Worm (Caenorhabditis elegans) whole organism, young adult: ENCODE results near the gene oac-55.
A peak's percentile ranks its signal among the peaks of the same experiment; 100 is the strongest.

Experiments
- C17E4.6 ChIP-seq: fragments of 200-800 bp; sonication (Bioruptor generic); IDR thresholded peaks from 2 replicates; pipeline ENCODE4 v1.3.6; 2022; ENCODE audit warnings: missing genetic modification reagents, missing genetic modification characterization, missing compliant biosample characterization
- F22D6.2 ChIP-seq: sonication (generic microtip); optimal IDR thresholded peaks from 2 replicates; lab custom pipeline; 2016; ENCODE audit warnings: mild to moderate bottlenecking, missing genetic modification characterization, missing compliant biosample characterization
- F23B12.7 ChIP-seq: sonication (generic microtip); optimal IDR thresholded peaks from 2 replicates; lab custom pipeline; 2017; ENCODE audit warnings: missing genetic modification characterization, mild to moderate bottlenecking, missing compliant biosample characterization, antibody characterized with exemption, moderate library complexity; ENCODE audit not compliant: insufficient read depth
- F39B2.1 ChIP-seq: fragments of 200-800 bp; sonication (Bioruptor generic); IDR thresholded peaks from 2 replicates; pipeline ENCODE4 v1.3.6; 2022; ENCODE audit warnings: missing genetic modification reagents, missing genetic modification characterization, missing compliant biosample characterization
- T07F8.4 ChIP-seq: sonication (generic microtip); optimal IDR thresholded peaks from 2 replicates; lab custom pipeline; 2016; ENCODE audit warnings: mild to moderate bottlenecking, missing genetic modification characterization, moderate library complexity, missing compliant biosample characterization
- Y53G8AR.9 ChIP-seq: fragments of 200-800 bp; sonication (Bioruptor generic); conservative IDR thresholded peaks from 2 replicates; pipeline ENCODE4 v1.3.6; 2022; ENCODE audit warnings: missing genetic modification reagents, missing genetic modification characterization, missing compliant biosample characterization
- Y79H2A.3 ChIP-seq: fragments of 200-800 bp; sonication (Bioruptor generic); conservative IDR thresholded peaks from 2 replicates; pipeline ENCODE4 v1.3.6; 2022; ENCODE audit warnings: missing genetic modification reagents, missing genetic modification characterization, missing compliant biosample characterization
- Y95B8A.8 ChIP-seq: fragments of 200-800 bp; sonication (Bioruptor generic); IDR thresholded peaks from 2 replicates; pipeline ENCODE4 v1.3.6; 2022; ENCODE audit warnings: missing genetic modification reagents, missing genetic modification characterization, missing compliant biosample characterization
- aptf-2 ChIP-seq: fragments of 200-800 bp; sonication (Bioruptor generic); conservative IDR thresholded peaks from 2 replicates; pipeline ENCODE4 v1.3.6; 2022; ENCODE audit warnings: missing genetic modification reagents, missing genetic modification characterization, missing compliant biosample characterization
- attf-6 ChIP-seq: fragments of 200-800 bp; sonication (Bioruptor generic); IDR thresholded peaks from 2 replicates; pipeline ENCODE4 v1.3.6; 2022; ENCODE audit warnings: missing genetic modification reagents, missing genetic modification characterization, missing compliant biosample characterization
- cebp-2 ChIP-seq: fragments of 200-800 bp; sonication (Bioruptor generic); IDR thresholded peaks from 2 replicates; pipeline ENCODE4 v1.3.6; 2022; ENCODE audit warnings: missing genetic modification characterization, missing compliant biosample characterization
- ceh-91 ChIP-seq: fragments of 200-800 bp; sonication (Bioruptor generic); IDR thresholded peaks from 2 replicates; pipeline ENCODE4 v1.3.6; 2022; ENCODE audit warnings: missing genetic modification reagents, missing genetic modification characterization, missing compliant biosample characterization
- dox-1 ChIP-seq: fragments of 200-800 bp; sonication (Bioruptor generic); IDR thresholded peaks from 2 replicates; pipeline ENCODE4 v1.3.6; 2022; ENCODE audit warnings: missing genetic modification reagents, missing genetic modification characterization, missing compliant biosample characterization
- dpl-1 ChIP-seq: fragments of 150-350 bp; optimal IDR thresholded peaks from 2 replicates; lab custom pipeline; 2014; ENCODE audit warnings: missing biosample characterization, missing genetic modification reagents, missing genetic modification characterization
- efl-1 ChIP-seq: fragments of 150-350 bp; optimal IDR thresholded peaks from 2 replicates; lab custom pipeline; 2014; ENCODE audit warnings: missing biosample characterization, missing genetic modification reagents, missing genetic modification characterization
- egl-44 ChIP-seq: fragments of 200-800 bp; sonication (Bioruptor generic); IDR thresholded peaks from 2 replicates; pipeline ENCODE4 v1.3.6; 2022; ENCODE audit warnings: missing genetic modification reagents, missing genetic modification characterization, missing compliant biosample characterization
- egrh-3 ChIP-seq: fragments of 200-800 bp; sonication (Bioruptor generic); IDR thresholded peaks from 2 replicates; pipeline ENCODE4 v1.3.6; 2022; ENCODE audit warnings: missing genetic modification reagents, missing genetic modification characterization, missing compliant biosample characterization
- ekl-4 ChIP-seq: fragments of 200-800 bp; sonication (Bioruptor generic); IDR thresholded peaks from 2 replicates; pipeline ENCODE4 v1.3.6; 2022; ENCODE audit warnings: missing genetic modification reagents, missing genetic modification characterization, missing compliant biosample characterization
- gei-17 ChIP-seq: fragments of 200-800 bp; sonication (Bioruptor generic); optimal IDR thresholded peaks from 2 replicates; lab custom pipeline; 2018; ENCODE audit warnings: mild to moderate bottlenecking, missing genetic modification characterization, missing compliant biosample characterization
- hlh-12 ChIP-seq: sonication (generic microtip); optimal IDR thresholded peaks from 2 replicates; lab custom pipeline; 2016; ENCODE audit warnings: missing genetic modification characterization, missing compliant biosample characterization
- hmg-1.2 ChIP-seq: fragments of 200-800 bp; sonication (Bioruptor generic); IDR thresholded peaks from 2 replicates; pipeline ENCODE4 v1.3.6; 2022; ENCODE audit warnings: missing genetic modification reagents, missing genetic modification characterization, missing compliant biosample characterization
- hrde-1 ChIP-seq: sonication (generic microtip); optimal IDR thresholded peaks from 2 replicates; lab custom pipeline; 2016; ENCODE audit warnings: missing genetic modification characterization, mild to moderate bottlenecking, missing compliant biosample characterization, moderate library complexity, missing genotype, missing genetic modification reagents, borderline replicate concordance
- hsf-1 ChIP-seq: fragments of 200-800 bp; sonication (Bioruptor generic); IDR thresholded peaks from 2 replicates; pipeline ENCODE4 v1.3.6; 2022; ENCODE audit warnings: missing genetic modification reagents, missing genetic modification characterization, missing compliant biosample characterization
- lin-35 ChIP-seq, 3 experiments: fragments of 150-350 bp in 2 of 3; sonication (generic microtip) in 1 of 3; optimal IDR thresholded peaks; 2 replicates each; lab custom pipeline; 2014 to 2018; ENCODE audit warnings: missing biosample characterization in 3 of 3, missing genetic modification characterization in 3 of 3, missing genetic modification reagents in 3 of 3
- madf-6 ChIP-seq: fragments of 200-800 bp; sonication (Bioruptor generic); IDR thresholded peaks from 2 replicates; pipeline ENCODE4 v1.3.6; 2022; ENCODE audit warnings: missing genetic modification reagents, missing genetic modification characterization, missing compliant biosample characterization
- mel-28 ChIP-seq: sonication (generic microtip); optimal IDR thresholded peaks from 2 replicates; lab custom pipeline; 2016; ENCODE audit warnings: borderline replicate concordance, mild to moderate bottlenecking, missing genetic modification characterization, missing compliant biosample characterization
- mxl-1 ChIP-seq: sonication (generic microtip); optimal IDR thresholded peaks from 2 replicates; lab custom pipeline; 2016; ENCODE audit warnings: missing genetic modification characterization, missing compliant biosample characterization
- nfyb-1 ChIP-seq: fragments of 200-800 bp; sonication (Bioruptor generic); IDR thresholded peaks from 2 replicates; pipeline ENCODE4 v1.3.6; 2022; ENCODE audit warnings: missing genetic modification reagents, missing genetic modification characterization, missing compliant biosample characterization
- nhr-120 ChIP-seq: fragments of 200-800 bp; sonication (Bioruptor generic); IDR thresholded peaks from 2 replicates; pipeline ENCODE4 v1.3.6; 2022; ENCODE audit warnings: missing genetic modification characterization, missing compliant biosample characterization
- nhr-80 ChIP-seq: sonication (generic microtip); optimal IDR thresholded peaks from 2 replicates; lab custom pipeline; 2016; ENCODE audit warnings: missing genetic modification characterization, missing compliant biosample characterization
- rec-8 ChIP-seq, 2 experiments: sonication (generic microtip); optimal IDR thresholded peaks; 2 replicates each; lab custom pipeline; 2016; ENCODE audit warnings: mild to moderate bottlenecking in 2 of 2, missing genetic modification characterization in 2 of 2, missing genetic modification reagents in 2 of 2, missing genotype in 2 of 2, missing biosample characterization in 1 of 2, missing compliant biosample characterization in 1 of 2, moderate library complexity in 1 of 2
- xnd-1 ChIP-seq: sonication (generic microtip); optimal IDR thresholded peaks from 2 replicates; lab custom pipeline; 2016; ENCODE audit warnings: missing genotype, missing genetic modification reagents, missing genetic modification characterization, missing compliant biosample characterization
- zfh-2 ChIP-seq: fragments of 200-800 bp; sonication (Bioruptor generic); conservative IDR thresholded peaks from 2 replicates; pipeline ENCODE4 v1.3.6; 2022; ENCODE audit warnings: missing genetic modification reagents, missing genetic modification characterization, missing compliant biosample characterization
- ztf-18 ChIP-seq: sonication (generic microtip); optimal IDR thresholded peaks from 2 replicates; lab custom pipeline; 2016; ENCODE audit warnings: missing genotype, mild to moderate bottlenecking, missing genetic modification characterization, missing compliant biosample characterization
- ztf-26 ChIP-seq: sonication (generic microtip); optimal IDR thresholded peaks from 2 replicates; lab custom pipeline; 2017; ENCODE audit warnings: missing genetic modification characterization, missing compliant biosample characterization
- ztf-28 ChIP-seq: fragments of 200-800 bp; sonication (Bioruptor generic); IDR thresholded peaks from 2 replicates; pipeline ENCODE4 v1.3.6; 2022; ENCODE audit warnings: missing genetic modification reagents, missing genetic modification characterization, missing compliant biosample characterization

oac-55 gene

ce11 chrV:3768270-3768669 lies 7.3 kb downstream of the oac-55 start, which contains the start of gene R08E5.4 (continued):
- TF ChIP-seq madf-6 (GFP tag; lab: Robert Waterston, UW) (no peak), ekl-4 (GFP tag; lab: Robert Waterston, UW) (no peak)

- TF ChIP-seq dpl-1 (GFP tag; lab: Kevin White, UChicago) (no peak), hrde-1 (tag; lab: Kevin White, UChicago) (no peak), attf-6 (GFP tag; lab: Robert Waterston, UW) (no peak), F39B2.1 (GFP tag; lab: Robert Waterston, UW) (no peak), C17E4.6 (GFP tag; lab: Robert Waterston, UW) (no peak), xnd-1 (tag; lab: Kevin White, UChicago) (no peak), ztf-18 (tag; lab: Kevin White, UChicago) (no peak), ztf-26 (no peak), Y79H2A.3 (no peak), F23B12.7 (tag; lab: Kevin White, UChicago) (no peak), ceh-91 (GFP tag; lab: Robert Waterston, UW) (no peak), rec-8 (tag; optimal IDR thresholded peaks at IDR 0.05; lab: Kevin White, UChicago) (no peak)
Measured at ce11 chrV:3771437-3772256, 10.7 kb downstream of the oac-55 start, which contains the start of the genes R08E5.1 and rips-1. Gene R08E5.1, minus strand, starts transcription at chrV:3771518. Gene rips-1, plus strand, starts transcription at chrV:3772021.

- TF ChIP-seq T07F8.4 (tag; lab: Kevin White, UChicago) (no peak), nfyb-1 (GFP tag; lab: Robert Waterston, UW) (no peak), Y53G8AR.9 (GFP tag; lab: Robert Waterston, UW) (0 out of 2 replicates have a peak, but pooled peaks have one; percentile 20), Y95B8A.8 (GFP tag; lab: Robert Waterston, UW) (no peak), Y79H2A.3 (no peak), lin-35 (GFP tag; optimal IDR thresholded peaks at IDR 0.05; lab: Kevin White, UChicago) (no peak), zfh-2 (GFP tag; lab: Robert Waterston, UW) (peak; percentile 80), nhr-80 (tag; lab: Kevin White, UChicago) (no peak), mxl-1 (no peak), aptf-2 (GFP tag; lab: Robert Waterston, UW) (no peak), hmg-1.2 (no peak), gei-17 (GFP tag; lab: Kevin White, UChicago) (no peak)
Measured at ce11 chrV:3773618-3774017, 12.7 kb downstream of the oac-55 start.

DNA sequence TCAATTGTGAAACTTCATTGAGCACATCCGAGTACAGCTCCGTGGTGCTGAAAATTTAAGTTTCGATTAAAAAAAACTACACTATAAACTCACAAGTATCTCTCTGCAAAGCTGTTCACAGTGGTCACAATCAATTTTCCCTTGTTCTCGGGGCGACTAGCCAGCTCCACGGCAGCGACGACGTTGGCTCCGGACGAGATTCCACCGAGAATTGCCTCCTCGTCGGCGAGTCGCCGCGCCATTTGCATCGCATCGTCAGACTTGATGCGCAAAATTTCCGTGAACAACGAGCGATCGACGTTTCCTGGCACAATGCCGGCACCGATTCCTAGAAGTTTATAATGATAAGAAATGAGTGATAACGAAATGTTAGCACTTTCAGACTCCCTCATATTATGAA lies 13.7 kb downstream of the oac-55 start:
- TF ChIP-seq egl-44 = 0 out of 2 replicates have a peak, but pooled peaks have one; percentile 10
- peak; percentile 47 for TF ChIP-seq nhr-80 (tag; lab: Kevin White, UChicago)
- no peak for TF ChIP-seq hlh-12 (tag; lab: Kevin White, UChicago)
- TF ChIP-seq F22D6.2 = no peak
- TF ChIP-seq efl-1 (GFP tag; lab: Kevin White, UChicago) = no peak
- no peak for TF ChIP-seq nhr-120 (GFP tag; lab: Robert Waterston, UW)
- no peak for TF ChIP-seq mel-28 (tag; lab: Kevin White, UChicago)
- TF ChIP-seq dox-1 (GFP tag; lab: Robert Waterston, UW) = peak; percentile 20; the same call in 1 of the 2 replicates
- TF ChIP-seq cebp-2 (GFP tag; lab: Robert Waterston, UW) = 0 out of 2 replicates have a peak, but pooled peaks have one; percentile 18
- TF ChIP-seq zfh-2 (GFP tag; lab: Robert Waterston, UW) = peak; percentile 69
- no peak for TF ChIP-seq Y53G8AR.9 (GFP tag; lab: Robert Waterston, UW)
- no peak for TF ChIP-seq ztf-28 (GFP tag; lab: Robert Waterston, UW)
- no peak for TF ChIP-seq hsf-1 (GFP tag; lab: Robert Waterston, UW)
- TF ChIP-seq egrh-3 = peak; percentile 19; the same call in 1 of the 2 replicates
- no peak for TF ChIP-seq C17E4.6 (GFP tag; lab: Robert Waterston, UW)
